Worm (Caenorhabditis elegans) whole organism, early embryonic: ENCODE data around the gene rnh-1.2.

Source experiments
- ama-1 ChIP-seq: fragments of 150-350 bp; optimal IDR thresholded peaks from 2 replicates; lab custom pipeline; 2014
- sea-1 ChIP-seq: fragments of 200-800 bp; sonication (Bioruptor generic); conservative IDR thresholded peaks from 2 replicates; pipeline ENCODE4 v1.3.6; 2022; ENCODE audit warnings: missing genetic modification characterization, missing compliant biosample characterization

DNA sequence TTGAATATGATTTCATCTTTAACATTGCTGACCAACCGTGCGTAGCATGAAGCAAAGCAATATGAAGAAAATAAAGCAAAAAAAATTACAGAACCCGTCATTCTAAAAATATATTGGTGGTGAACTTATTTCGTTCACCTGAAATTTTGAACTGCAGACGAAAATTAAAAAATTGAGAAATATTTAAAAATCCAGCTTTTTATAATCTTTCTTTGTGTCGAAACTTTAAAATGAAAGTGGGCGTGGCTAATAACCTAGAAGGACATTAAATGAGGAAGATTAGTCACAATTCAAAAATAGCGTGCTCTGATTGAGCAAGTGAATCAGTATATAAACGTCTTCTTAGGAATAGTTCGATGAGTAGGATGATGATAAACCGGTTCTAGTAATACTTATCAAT is 7.7 kb upstream of the rnh-1.2 start, which contains the start of gene old-2:
- TF ChIP-seq sea-1 (GFP tag; lab: Robert Waterston, UW) (no peak), ama-1 (no peak)
